Worm (Caenorhabditis elegans): ENCODE measurements around the gene Y32B12B.4.
"Not testable (repeated sequence)": the region's sequence is repeated elsewhere in the genome, so short reads cannot be mapped to it uniquely, and the experiment has no call there.

Gene Y32B12B.4

DNA sequence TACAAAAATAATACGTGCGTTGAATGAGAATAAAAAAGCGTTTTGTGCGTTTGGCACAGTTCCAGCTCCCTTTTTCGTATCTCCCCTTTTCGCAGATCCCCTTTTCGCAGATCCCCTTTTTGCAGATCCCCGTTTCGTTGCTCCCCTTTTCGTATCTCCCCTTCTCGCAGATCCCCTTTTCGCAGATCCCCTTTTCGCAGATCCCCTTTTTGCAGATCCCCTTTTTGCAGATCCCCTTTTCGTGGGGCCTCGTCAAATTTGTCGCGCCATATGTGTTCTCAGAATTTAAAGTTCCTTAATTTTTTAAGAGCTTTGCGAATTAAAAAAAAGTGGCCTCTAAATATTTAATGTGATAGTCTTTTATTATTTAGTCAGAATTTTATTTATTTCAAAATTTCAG, at the start of gene Y32B12B.4:
Y32B12B.4 (plus strand) TSS at position 399 of the 400 bp plus-strand sequence.
- TF ChIP-seq nhr-23 (tag; optimal IDR thresholded peaks at IDR 0.05) = no peak

DNA sequence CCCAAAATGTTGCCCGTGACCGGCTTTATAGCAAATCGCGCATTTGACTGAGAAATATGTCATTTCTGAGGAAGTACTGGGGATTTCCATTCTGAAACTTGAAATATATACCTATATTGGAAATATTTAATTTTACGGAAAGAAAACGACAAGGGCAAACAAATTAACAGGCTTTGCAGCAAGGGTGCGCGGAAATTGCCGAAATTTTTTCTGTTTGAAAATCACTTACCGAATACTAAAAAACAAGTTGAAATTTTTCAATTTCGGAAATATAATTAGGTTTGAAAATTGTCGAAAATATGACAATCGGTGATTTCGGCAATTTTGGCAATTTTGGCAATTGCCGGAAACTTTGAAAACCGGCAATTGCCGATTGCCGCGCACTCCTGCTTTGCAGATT, 47.3 kb upstream of the Y32B12B.4 start, which contains the start of gene nhr-54:
nhr-54 (minus strand) TSS at position 101 of the 400 bp plus-strand sequence.
- no peak for TF ChIP-seq nhr-237 (tag; optimal IDR thresholded peaks at IDR 0.05)
- no peak for TF ChIP-seq nhr-6 (tag; optimal IDR thresholded peaks at IDR 0.05)
- no peak for TF ChIP-seq sma-9 (GFP tag; optimal IDR thresholded peaks at IDR 0.05)
- no peak for TF ChIP-seq sma-9 (tag; optimal IDR thresholded peaks at IDR 0.05)
- no peak for TF ChIP-seq ztf-4 (tag; optimal IDR thresholded peaks at IDR 0.05)
- no peak for TF ChIP-seq lin-13 (GFP tag; optimal IDR thresholded peaks at IDR 0.05)
- TF ChIP-seq gmeb-1 (tag; optimal IDR thresholded peaks at IDR 0.05) = no peak
- TF ChIP-seq nhr-25 (tag; optimal IDR thresholded peaks at IDR 0.05) = no peak
- no peak for TF ChIP-seq unc-39 (tag; optimal IDR thresholded peaks at IDR 0.05)
- no peak for TF ChIP-seq R02D3.7 (tag; optimal IDR thresholded peaks at IDR 0.05)

- TF ChIP-seq mdl-1 (tag; optimal IDR thresholded peaks at IDR 0.05) = no peak
- peak; percentile 25 for TF ChIP-seq sma-9 (GFP tag; optimal IDR thresholded peaks at IDR 0.05)
- TF ChIP-seq sma-9 (tag; optimal IDR thresholded peaks at IDR 0.05) = no peak
Observed at ce11 chrV:16506650-16507049, 46.5 kb upstream of the Y32B12B.4 start.

DNA sequence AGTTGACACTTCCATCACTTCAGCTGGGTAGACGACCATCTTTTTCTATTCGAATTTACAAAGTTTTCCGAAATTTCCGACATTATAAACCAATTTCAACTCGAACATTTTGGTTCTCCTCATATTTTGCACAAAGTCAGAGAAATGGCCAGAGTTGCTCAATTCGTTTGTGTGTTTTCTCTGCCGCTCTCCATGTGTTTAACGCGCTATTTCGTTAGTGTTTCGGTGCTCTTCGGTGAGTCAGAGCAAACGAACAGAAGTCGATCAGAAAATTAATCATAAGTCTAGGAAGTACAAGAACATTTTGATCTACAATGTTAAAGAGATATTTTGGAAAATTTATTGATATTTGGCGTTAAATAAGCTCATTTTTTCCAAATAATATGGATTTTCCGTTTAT, 44.5 kb upstream of the Y32B12B.4 start, which contains the start of gene srr-3:
srr-3 (minus strand) TSS at position 101 of the 400 bp plus-strand sequence.
- peak; percentile 25 for TF ChIP-seq fos-1 (tag; optimal IDR thresholded peaks at IDR 0.05)
- no peak for TF ChIP-seq ceh-82 (tag; optimal IDR thresholded peaks at IDR 0.05)
- no peak for TF ChIP-seq ztf-1 (GFP tag; conservative IDR thresholded peaks at IDR 0.05)
- TF ChIP-seq sma-9 (GFP tag; optimal IDR thresholded peaks at IDR 0.05) = no peak
- TF ChIP-seq sma-9 (tag; optimal IDR thresholded peaks at IDR 0.05) = no peak
- TF ChIP-seq mab-5 (tag; optimal IDR thresholded peaks at IDR 0.05) = no peak
- no peak for TF ChIP-seq mdl-1 (tag; optimal IDR thresholded peaks at IDR 0.05)
- no peak for TF ChIP-seq nhr-129 (tag; optimal IDR thresholded peaks at IDR 0.05)
- TF ChIP-seq nhr-23 (tag; optimal IDR thresholded peaks at IDR 0.05) = no peak
- TF ChIP-seq R02D3.7 (tag; optimal IDR thresholded peaks at IDR 0.05) = no peak

DNA sequence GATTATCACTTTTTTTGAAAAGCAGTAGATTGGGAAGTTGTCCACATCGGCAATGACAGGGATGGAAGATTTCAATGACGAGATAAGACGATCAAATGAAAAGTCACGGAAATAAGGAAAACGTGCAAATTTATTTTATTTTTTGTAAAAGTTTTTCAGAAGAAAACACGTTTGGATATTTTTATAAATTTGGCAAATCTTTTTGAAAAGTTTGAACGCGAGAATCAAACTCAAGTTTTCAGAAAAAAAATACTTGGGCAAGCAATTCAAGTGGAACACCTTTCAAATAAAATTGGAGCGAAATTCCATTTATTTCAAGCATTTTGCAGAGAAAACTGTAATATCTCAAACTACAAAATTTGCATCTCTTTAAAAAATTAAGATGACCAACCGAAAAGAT, 38.0 kb upstream of the Y32B12B.4 start, which contains the start of gene F36D3.5:
F36D3.5 (minus strand) TSS at position 101 of the 400 bp plus-strand sequence.
- not testable (repeated sequence) for TF ChIP-seq nhr-10 (tag; optimal IDR thresholded peaks at IDR 0.05); Y55F3AM.14 (GFP tag; optimal IDR thresholded peaks at IDR 0.05); sem-4 (tag; optimal IDR thresholded peaks at IDR 0.05)

DNA sequence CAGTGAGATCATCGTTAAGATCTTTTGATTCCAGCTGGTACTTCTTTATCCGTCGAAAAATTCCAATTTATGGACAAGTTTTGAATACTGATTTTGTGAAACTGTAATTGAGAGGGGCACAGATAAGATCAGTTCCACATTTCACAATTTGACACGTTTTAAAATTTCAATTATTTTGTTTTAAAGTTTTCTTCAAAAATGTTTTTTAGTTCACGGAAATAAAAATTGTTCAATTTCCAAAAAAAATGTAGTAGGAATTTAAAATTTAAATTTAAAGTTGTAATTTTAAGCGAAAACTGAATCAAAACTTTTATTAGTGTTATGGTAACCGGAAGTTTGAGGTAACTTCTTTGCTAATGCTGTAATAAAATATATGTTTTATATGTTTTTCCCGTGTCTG, 35.5 kb upstream of the Y32B12B.4 start, which contains the start of gene F36D3.4:
F36D3.4 (minus strand) TSS at position 101 of the 400 bp plus-strand sequence.
- no peak for TF ChIP-seq Y55F3AM.14 (GFP tag; optimal IDR thresholded peaks at IDR 0.05)

- no peak for TF ChIP-seq nhr-77 (tag; optimal IDR thresholded peaks at IDR 0.05)
- TF ChIP-seq ztf-4 (tag; optimal IDR thresholded peaks at IDR 0.05) = no peak
- no peak for TF ChIP-seq Y55F3AM.14 (GFP tag; optimal IDR thresholded peaks at IDR 0.05)
- no peak for TF ChIP-seq lin-13 (GFP tag; optimal IDR thresholded peaks at IDR 0.05)
- no peak for TF ChIP-seq mdl-1 (tag; optimal IDR thresholded peaks at IDR 0.05)
Observed at ce11 chrV:16522242-16522641, 30.9 kb upstream of the Y32B12B.4 start, which contains the start of gene srw-34. TSS of gene srw-34 (minus strand) at chrV:16522342.

- no peak for TF ChIP-seq nhr-6 (tag; optimal IDR thresholded peaks at IDR 0.05)
- TF ChIP-seq lin-13 (GFP tag; optimal IDR thresholded peaks at IDR 0.05) = no peak
- no peak for TF ChIP-seq R02D3.7 (tag; optimal IDR thresholded peaks at IDR 0.05)
- TF ChIP-seq snpc-4 (tag; optimal IDR thresholded peaks at IDR 0.05) = no peak
- TF ChIP-seq nhr-12 (tag; optimal IDR thresholded peaks at IDR 0.05) = no peak
- no peak for TF ChIP-seq nhr-23 (tag; optimal IDR thresholded peaks at IDR 0.05)
- no peak for TF ChIP-seq lsy-2 (tag; optimal IDR thresholded peaks at IDR 0.05)
- no peak for TF ChIP-seq egl-27 (tag; optimal IDR thresholded peaks at IDR 0.05)
- no peak for TF ChIP-seq ama-1 (optimal IDR thresholded peaks at IDR 0.05)
- no peak for TF ChIP-seq dmd-4 (tag; optimal IDR thresholded peaks at IDR 0.05)
- TF ChIP-seq alr-1 (tag; optimal IDR thresholded peaks at IDR 0.05) = no peak
- no peak for TF ChIP-seq aly-2 (tag; optimal IDR thresholded peaks at IDR 0.05)
- no peak for TF ChIP-seq ceh-16 (tag; optimal IDR thresholded peaks at IDR 0.05)
- TF ChIP-seq F13H6.1 (tag; optimal IDR thresholded peaks at IDR 0.05) = no peak
- no peak for TF ChIP-seq gmeb-1 (tag; optimal IDR thresholded peaks at IDR 0.05)
- TF ChIP-seq mdl-1 (tag; optimal IDR thresholded peaks at IDR 0.05) = no peak
- TF ChIP-seq ztf-11 (tag; optimal IDR thresholded peaks at IDR 0.05) = no peak
- no peak for TF ChIP-seq mab-5 (tag; optimal IDR thresholded peaks at IDR 0.05)
- no peak for TF ChIP-seq nhr-10 (tag; optimal IDR thresholded peaks at IDR 0.05)
- no peak for TF ChIP-seq elt-3 (tag; optimal IDR thresholded peaks at IDR 0.05)
Observed at ce11 chrV:16526858-16527257, 26.3 kb upstream of the Y32B12B.4 start, which contains the start of gene F36D3.8. TSS of gene F36D3.8 (plus strand) at chrV:16527158.
